Fruit fly (Drosophila melanogaster) whole organism, wandering third instar larva: ENCODE measurements around the gene CG6345.
"Not testable (repeated sequence)": the region's sequence is repeated elsewhere in the genome, so short reads cannot be mapped to it uniquely, and the experiment has no call there.

Experiments
- CG9705 ChIP-seq: fragments of 200-800 bp; sonication (Bioruptor generic); optimal IDR thresholded peaks from 2 replicates; lab custom pipeline; 2018; ENCODE audit warnings: missing biosample characterization, mild to moderate bottlenecking, missing genetic modification characterization
- Dif ChIP-seq: fragments of 200-275, 200-300 bp; sonication (Bioruptor generic); optimal IDR thresholded peaks from 2 replicates; lab custom pipeline; 2018; ENCODE audit warnings: missing biosample characterization, missing genetic modification characterization; ENCODE audit not compliant: partially characterized antibody
- Hnf4 ChIP-seq: fragments of 200-800 bp; sonication (Bioruptor generic); optimal IDR thresholded peaks from 2 replicates; lab custom pipeline; 2016; ENCODE audit warnings: missing biosample characterization, mild to moderate bottlenecking, missing genetic modification characterization
- Mio ChIP-seq: sonication (Bioruptor generic); optimal IDR thresholded peaks from 2 replicates; lab custom pipeline; 2016; ENCODE audit warnings: missing biosample characterization, missing genetic modification characterization
- OdsH ChIP-seq: fragments of 200-800 bp; sonication (Bioruptor generic); optimal IDR thresholded peaks from 2 replicates; lab custom pipeline; 2016; ENCODE audit warnings: missing biosample characterization, mild to moderate bottlenecking, missing genetic modification characterization
- Vsx2 ChIP-seq: fragments of 200-300, 225-300 bp; sonication (Bioruptor generic); optimal IDR thresholded peaks from 2 replicates; lab custom pipeline; 2018; ENCODE audit warnings: missing biosample characterization, missing genetic modification characterization; ENCODE audit not compliant: partially characterized antibody
- pan ChIP-seq: fragments of >200 bp; optimal IDR thresholded peaks from 2 replicates; lab custom pipeline; 2017
- psq ChIP-seq: fragments of 200-800 bp; sonication (Bioruptor generic); optimal IDR thresholded peaks from 3 replicates; lab custom pipeline; 2017; ENCODE audit warnings: missing biosample characterization, mild to moderate bottlenecking, missing genetic modification characterization, moderate library complexity
- sage ChIP-seq: fragments of 200-800 bp; sonication (Bioruptor generic); optimal IDR thresholded peaks from 2 replicates; lab custom pipeline; 2016; ENCODE audit warnings: missing biosample characterization, mild to moderate bottlenecking, missing genetic modification characterization
- usp ChIP-seq: fragments of >200 bp; optimal IDR thresholded peaks from 2 replicates; lab custom pipeline; 2017; ENCODE audit warnings: missing biosample characterization, missing genetic modification characterization

- not testable (repeated sequence) for TF ChIP-seq Vsx2 (GFP tag; lab: Kevin White, UChicago); pan (lab: Kevin White, UChicago); sage (GFP tag; lab: Kevin White, UChicago); Dif (GFP tag; lab: Kevin White, UChicago); psq (GFP tag; lab: Kevin White, UChicago); OdsH; usp (GFP tag; lab: Kevin White, UChicago); Mio (GFP tag; lab: Kevin White, UChicago); Hnf4 (GFP tag; lab: Kevin White, UChicago); CG9705 (GFP tag; lab: Kevin White, UChicago)
Measured at dm6 chr3R:10386945-10387344, 28.9 kb downstream of the CG6345 start.
